Fruit fly (Drosophila melanogaster): ENCODE measurements around the gene Ssl1.

Ssl1 gene

DNA sequence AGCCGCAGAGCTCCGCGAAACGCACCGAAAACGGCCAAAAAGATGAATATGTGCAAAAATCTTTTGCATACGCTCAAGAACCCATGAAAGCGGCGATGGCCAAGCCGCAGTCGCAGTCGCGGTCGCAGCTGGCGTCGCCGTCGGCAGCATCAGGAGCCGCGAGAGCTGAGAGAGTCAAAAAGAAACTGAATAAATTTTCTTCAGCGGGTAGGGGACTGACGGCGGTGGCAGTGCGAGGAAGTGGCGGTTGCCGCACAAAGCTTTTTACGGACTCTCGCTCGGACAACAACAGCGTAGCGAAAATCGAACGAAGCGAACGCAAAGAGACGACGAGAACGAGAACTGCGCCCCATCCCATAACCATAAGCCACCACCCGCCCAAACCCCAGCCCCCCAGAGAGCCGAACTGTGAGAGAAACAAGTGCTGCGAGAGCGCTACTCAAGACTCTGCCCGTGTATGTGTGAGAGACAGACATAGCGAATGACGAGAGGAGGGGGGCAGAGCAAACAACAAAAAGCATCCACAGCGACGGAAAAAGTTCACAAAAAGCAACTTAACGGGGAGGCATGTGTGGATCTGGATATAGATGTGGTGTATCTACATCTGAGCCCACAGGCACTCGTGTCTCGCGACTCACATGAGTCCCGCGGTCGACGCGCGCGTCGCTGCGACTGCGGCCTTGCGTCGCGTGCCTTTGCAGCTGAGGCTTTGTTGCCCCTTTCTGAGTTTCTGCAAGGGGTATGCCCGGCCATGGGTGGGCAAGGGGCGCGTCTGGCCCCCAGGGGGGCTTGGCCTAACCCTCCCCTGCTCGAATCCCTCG, 43.5 kb upstream of the Ssl1 start, which contains the start of gene jim (continued):
- TF ChIP-seq mld (GFP tag; IDR thresholded peaks at IDR 0.05; ENCODE audit: partially characterized antibody) (no peak), CG17328 (GFP tag; IDR thresholded peaks at IDR 0.05) (no peak), CG18476 (GFP tag; optimal IDR thresholded peaks at IDR 0.05) (no peak), hb (GFP tag; IDR thresholded peaks at IDR 0.05; ENCODE audit: partially characterized antibody) (no peak), mirr (GFP tag; optimal IDR thresholded peaks at IDR 0.05) (peak; percentile 49), ara (GFP tag; IDR thresholded peaks at IDR 0.05) (no peak), CG5180 (GFP tag; optimal IDR thresholded peaks at IDR 0.05) (no peak), Trl (optimal IDR thresholded peaks at IDR 0.05) (peak; percentile 93 to 97), Trl (GFP tag; optimal IDR thresholded peaks at IDR 0.05) (no peak), CG13424 (tag; optimal IDR thresholded peaks at IDR 0.05) (no peak), Antp (GFP tag; optimal IDR thresholded peaks at IDR 0.05) (no peak), br (optimal IDR thresholded peaks at IDR 0.05) (no peak), HLH3B (GFP tag; IDR thresholded peaks at IDR 0.05) (no peak), zf30C (GFP tag; optimal IDR thresholded peaks at IDR 0.05) (no peak), gsb (GFP tag; IDR thresholded peaks at IDR 0.05) (0 out of 2 replicates have a peak, but pooled peaks have one; percentile 19), Mrtf (GFP tag; IDR thresholded peaks at IDR 0.05) (no peak), caup (GFP tag; optimal IDR thresholded peaks at IDR 0.05; ENCODE audit: severe bottlenecking) (peak; percentile 44), vnd (GFP tag; IDR thresholded peaks at IDR 0.05; ENCODE audit: partially characterized antibody) (no peak), CG8290 (GFP tag; optimal IDR thresholded peaks at IDR 0.05) (no peak), CG8290 (tag; optimal IDR thresholded peaks at IDR 0.05) (peak in 1 of 2 experiments; percentile 37), CG2202 (tag; optimal IDR thresholded peaks at IDR 0.05) (no peak), D (optimal IDR thresholded peaks at IDR 0.05) (no peak), D (GFP tag; optimal IDR thresholded peaks at IDR 0.05) (no peak), ham (GFP tag; IDR thresholded peaks at IDR 0.05) (no peak), pnt (GFP tag; optimal IDR thresholded peaks at IDR 0.05) (no peak), CG11093 (GFP tag; IDR thresholded peaks at IDR 0.05) (no peak), CG42726 (GFP tag; IDR thresholded peaks at IDR 0.05; ENCODE audit: partially characterized antibody) (no peak), bbx (GFP tag; IDR thresholded peaks at IDR 0.05; ENCODE audit: partially characterized antibody) (no peak; the same call in 1 of the 2 replicates), insv (GFP tag; optimal IDR thresholded peaks at IDR 0.05) (no peak), CG8388 (GFP tag; optimal IDR thresholded peaks at IDR 0.05) (no peak), C15 (GFP tag; IDR thresholded peaks at IDR 0.05) (no peak), B-H2 (GFP tag; optimal IDR thresholded peaks at IDR 0.05) (no peak), GATAe (GFP tag; conservative IDR thresholded peaks at IDR 0.05) (no peak), BEAF-32 (GFP tag; optimal IDR thresholded peaks at IDR 0.05) (no peak), Ada2b (GFP tag; IDR thresholded peaks at IDR 0.05) (no peak), MESR4 (GFP tag; optimal IDR thresholded peaks at IDR 0.05) (no peak), Blimp-1 (GFP tag; optimal IDR thresholded peaks at IDR 0.05) (no peak), gt (GFP tag; IDR thresholded peaks at IDR 0.05) (no peak), CG3407 (GFP tag; optimal IDR thresholded peaks at IDR 0.05) (peak; percentile 49), CG31441 (GFP tag; IDR thresholded peaks at IDR 0.05) (no peak), pfk (GFP tag; optimal IDR thresholded peaks at IDR 0.05) (no peak), Hand (GFP tag; optimal IDR thresholded peaks at IDR 0.05) (peak; percentile 65), ERR (GFP tag; optimal IDR thresholded peaks at IDR 0.05) (peak; percentile 0), Dip2 (GFP tag; IDR thresholded peaks at IDR 0.05) (no peak), pho (GFP tag; optimal IDR thresholded peaks at IDR 0.05) (no peak), CG1603 (tag; optimal IDR thresholded peaks at IDR 0.05) (no peak), NC2α (GFP tag; optimal IDR thresholded peaks at IDR 0.05) (no peak), az2 (GFP tag; optimal IDR thresholded peaks at IDR 0.05) (no peak), CG31388 (GFP tag; optimal IDR thresholded peaks at IDR 0.05) (no peak), crc (GFP tag; optimal IDR thresholded peaks at IDR 0.05) (no peak), CG11696 (GFP tag; IDR thresholded peaks at IDR 0.05) (no peak)
